Worm (Caenorhabditis elegans): Measurements from ENCODE around the gene ntl-4.
A peak's percentile ranks its signal among the peaks of the same experiment; 100 is the strongest.

ntl-4 gene

ce11 chrIV:7948290-7948689 lies 37.9 kb downstream of the ntl-4 start, which contains the start of gene mcm-3AP:
TSS of gene mcm-3AP (plus strand) at chrIV:7948672.
- TF ChIP-seq lsy-2 (tag; optimal IDR thresholded peaks at IDR 0.05): peak; percentile 70

ce11 chrIV:7954006-7954405 lies 43.6 kb downstream of the ntl-4 start:
- TF ChIP-seq hlh-1 (tag; optimal IDR thresholded peaks at IDR 0.05) (no peak), zip-8 (tag; optimal IDR thresholded peaks at IDR 0.05) (no peak), ceh-43 (GFP tag; optimal IDR thresholded peaks at IDR 0.05) (no peak), blmp-1 (tag; optimal IDR thresholded peaks at IDR 0.05) (no peak), ceh-83 (GFP tag; optimal IDR thresholded peaks at IDR 0.05) (no peak), nhr-28 (tag; optimal IDR thresholded peaks at IDR 0.05) (no peak), pha-4 (tag; optimal IDR thresholded peaks at IDR 0.05) (no peak), lsy-2 (tag; optimal IDR thresholded peaks at IDR 0.05) (no peak), mab-5 (tag; optimal IDR thresholded peaks at IDR 0.05) (no peak), M03D4.4 (tag; optimal IDR thresholded peaks at IDR 0.05) (no peak), nhr-237 (tag; optimal IDR thresholded peaks at IDR 0.05) (no peak), drap-1 (GFP tag; optimal IDR thresholded peaks at IDR 0.05) (no peak)

ce11 chrIV:7955849-7956248 lies 45.5 kb downstream of the ntl-4 start, which contains the start of gene ceh-19:
TSS of gene ceh-19 (minus strand) at chrIV:7955949.
- TF ChIP-seq ceh-83 (GFP tag; optimal IDR thresholded peaks at IDR 0.05): no peak
- TF ChIP-seq M03D4.4 (tag; optimal IDR thresholded peaks at IDR 0.05): no peak
- no peak for TF ChIP-seq hlh-1 (tag; optimal IDR thresholded peaks at IDR 0.05)
- TF ChIP-seq sem-2 (GFP tag; optimal IDR thresholded peaks at IDR 0.05): no peak
- TF ChIP-seq nhr-237 (tag; optimal IDR thresholded peaks at IDR 0.05): no peak
- no peak for TF ChIP-seq unc-120 (tag; optimal IDR thresholded peaks at IDR 0.05; ENCODE audit: poor library complexity, severe bottlenecking)
- TF ChIP-seq blmp-1 (tag; optimal IDR thresholded peaks at IDR 0.05): no peak
- no peak for TF ChIP-seq nhr-76 (tag; optimal IDR thresholded peaks at IDR 0.05)
- TF ChIP-seq cnd-1 (tag; optimal IDR thresholded peaks at IDR 0.05): no peak
- no peak for TF ChIP-seq zip-8 (tag; optimal IDR thresholded peaks at IDR 0.05)
- no peak for TF ChIP-seq ztf-11 (tag; optimal IDR thresholded peaks at IDR 0.05)
- TF ChIP-seq bed-3 (GFP tag; optimal IDR thresholded peaks at IDR 0.05): no peak
- TF ChIP-seq flh-1 (GFP tag; optimal IDR thresholded peaks at IDR 0.05): no peak
- no peak for TF ChIP-seq sptf-1 (tag; optimal IDR thresholded peaks at IDR 0.05)
- TF ChIP-seq lin-13 (tag; optimal IDR thresholded peaks at IDR 0.05): no peak
- no peak for TF ChIP-seq ces-1 (GFP tag; optimal IDR thresholded peaks at IDR 0.05)
- TF ChIP-seq unc-39 (tag; optimal IDR thresholded peaks at IDR 0.05): no peak
- TF ChIP-seq lsy-2 (tag; optimal IDR thresholded peaks at IDR 0.05): no peak
- TF ChIP-seq snpc-4 (tag; optimal IDR thresholded peaks at IDR 0.05): no peak

- TF ChIP-seq elt-1 (tag; optimal IDR thresholded peaks at IDR 0.05; ENCODE audit: borderline replicate concordance, insufficient read depth) (no peak), lsy-2 (tag; optimal IDR thresholded peaks at IDR 0.05) (no peak), elt-3 (tag; optimal IDR thresholded peaks at IDR 0.05) (no peak), blmp-1 (tag; optimal IDR thresholded peaks at IDR 0.05) (no peak), nhr-12 (tag; optimal IDR thresholded peaks at IDR 0.05) (no peak)
Measured at ce11 chrIV:7956643-7957317, 46.4 kb downstream of the ntl-4 start, which contains the start of gene csr-1. TSS of gene csr-1 (plus strand) at chrIV:7957267.

- TF ChIP-seq tbx-8 (GFP tag; optimal IDR thresholded peaks at IDR 0.05) (no peak), cnd-1 (tag; optimal IDR thresholded peaks at IDR 0.05) (no peak), nhr-76 (tag; optimal IDR thresholded peaks at IDR 0.05) (no peak), unc-120 (tag; optimal IDR thresholded peaks at IDR 0.05; ENCODE audit: poor library complexity, severe bottlenecking) (no peak), ham-2 (GFP tag; optimal IDR thresholded peaks at IDR 0.05) (no peak), bed-3 (GFP tag; optimal IDR thresholded peaks at IDR 0.05) (no peak), lsy-2 (tag; optimal IDR thresholded peaks at IDR 0.05) (no peak), nhr-12 (tag; optimal IDR thresholded peaks at IDR 0.05) (no peak), mls-2 (tag; optimal IDR thresholded peaks at IDR 0.05) (no peak), hlh-1 (tag; optimal IDR thresholded peaks at IDR 0.05) (no peak), mep-1 (tag; optimal IDR thresholded peaks at IDR 0.05) (no peak), unc-62 (GFP tag; optimal IDR thresholded peaks at IDR 0.05) (no peak), drap-1 (GFP tag; optimal IDR thresholded peaks at IDR 0.05) (no peak), nhr-237 (tag; optimal IDR thresholded peaks at IDR 0.05) (no peak), elt-3 (tag; optimal IDR thresholded peaks at IDR 0.05) (no peak), sptf-1 (tag; optimal IDR thresholded peaks at IDR 0.05) (no peak), ceh-43 (GFP tag; optimal IDR thresholded peaks at IDR 0.05) (no peak), M03D4.4 (tag; optimal IDR thresholded peaks at IDR 0.05) (no peak)
Measured at ce11 chrIV:7957504-7957903, 47.1 kb downstream of the ntl-4 start, which contains the start of gene frpr-10. TSS of gene frpr-10 (plus strand) at chrIV:7957804.

All from whole organism, mixed stage, embryonic.